Worm (Caenorhabditis elegans) whole organism, mixed stage, embryonic: ENCODE results near the gene ckb-4.
"Not testable (repeated sequence)": the region's sequence is repeated elsewhere in the genome, so short reads cannot be mapped to it uniquely, and the experiment has no call there.

ENCODE experiments used
- bed-3 ChIP-seq: fragments of 200-800 bp; sonication (Bioruptor generic); optimal IDR thresholded peaks from 3 replicates; lab custom pipeline; 2018; ENCODE audit warnings: mild to moderate bottlenecking, missing genetic modification characterization, moderate library complexity, missing compliant biosample characterization
- blmp-1 ChIP-seq: fragments of 150-350 bp; optimal IDR thresholded peaks from 2 replicates; lab custom pipeline; 2014; ENCODE audit warnings: missing biosample characterization, missing genetic modification characterization
- ceh-39 ChIP-seq: fragments of 150-350 bp; optimal IDR thresholded peaks from 2 replicates; lab custom pipeline; 2014; ENCODE audit warnings: missing biosample characterization, missing genetic modification characterization
- ceh-43 ChIP-seq: fragments of 200-800 bp; sonication (Bioruptor generic); optimal IDR thresholded peaks from 2 replicates; lab custom pipeline; 2018; ENCODE audit warnings: mild to moderate bottlenecking, missing genetic modification characterization, moderate library complexity, missing compliant biosample characterization
- ceh-83 ChIP-seq: fragments of 200-800 bp; sonication (Bioruptor generic); optimal IDR thresholded peaks from 2 replicates; lab custom pipeline; 2018; ENCODE audit warnings: mild to moderate bottlenecking, missing genetic modification characterization, missing compliant biosample characterization
- ces-1 ChIP-seq: fragments of 150-350 bp; optimal IDR thresholded peaks from 2 replicates; lab custom pipeline; 2014; ENCODE audit warnings: missing biosample characterization, missing genetic modification reagents, missing genetic modification characterization
- cnd-1 ChIP-seq: fragments of 200-800 bp; sonication (Bioruptor generic); optimal IDR thresholded peaks from 2 replicates; lab custom pipeline; 2018; ENCODE audit warnings: mild to moderate bottlenecking, missing genetic modification characterization, missing compliant biosample characterization
- drap-1 ChIP-seq: fragments of 200-800 bp; sonication (Bioruptor generic); optimal IDR thresholded peaks from 3 replicates; lab custom pipeline; 2018; ENCODE audit warnings: mild to moderate bottlenecking, missing genetic modification characterization, missing compliant biosample characterization
- elt-3 ChIP-seq: fragments of 150-350 bp; optimal IDR thresholded peaks from 2 replicates; lab custom pipeline; 2014; ENCODE audit warnings: missing biosample characterization, missing genetic modification characterization
- flh-1 ChIP-seq: fragments of 200-800 bp; sonication (Bioruptor generic); optimal IDR thresholded peaks from 2 replicates; lab custom pipeline; 2018; ENCODE audit warnings: mild to moderate bottlenecking, missing genetic modification characterization, moderate library complexity, missing compliant biosample characterization
- ham-2 ChIP-seq: fragments of 200-800 bp; sonication (Bioruptor generic); optimal IDR thresholded peaks from 2 replicates; lab custom pipeline; 2018; ENCODE audit warnings: mild to moderate bottlenecking, missing genetic modification characterization, missing compliant biosample characterization
- hlh-1 ChIP-seq: fragments of 150-350 bp; optimal IDR thresholded peaks from 2 replicates; lab custom pipeline; 2014; ENCODE audit warnings: missing biosample characterization, missing genetic modification reagents, missing genetic modification characterization
- lin-13 ChIP-seq: fragments of 150-350 bp; optimal IDR thresholded peaks from 2 replicates; lab custom pipeline; 2014; ENCODE audit warnings: missing biosample characterization, missing genetic modification characterization
- lin-32 ChIP-seq: fragments of 200-800 bp; sonication (Bioruptor generic); optimal IDR thresholded peaks from 2 replicates; lab custom pipeline; 2018; ENCODE audit warnings: mild to moderate bottlenecking, missing genetic modification characterization, missing compliant biosample characterization
- mab-5 ChIP-seq: fragments of 150-350 bp; optimal IDR thresholded peaks from 2 replicates; lab custom pipeline; 2014; ENCODE audit warnings: missing biosample characterization, missing genetic modification characterization
- mep-1 ChIP-seq: fragments of 150-350 bp; optimal IDR thresholded peaks from 2 replicates; lab custom pipeline; 2017; ENCODE audit warnings: missing biosample characterization, missing genetic modification reagents, missing genetic modification characterization, inconsistent platforms
- mls-2 ChIP-seq: sonication (generic microtip); optimal IDR thresholded peaks from 2 replicates; lab custom pipeline; 2016; ENCODE audit warnings: mild to moderate bottlenecking, missing genetic modification characterization, moderate library complexity, missing compliant biosample characterization
- nhr-12 ChIP-seq: fragments of 150-350 bp; optimal IDR thresholded peaks from 2 replicates; lab custom pipeline; 2014; ENCODE audit warnings: missing biosample characterization, missing genetic modification characterization
- nhr-2 ChIP-seq: fragments of 150-350 bp; optimal IDR thresholded peaks from 2 replicates; lab custom pipeline; 2014; ENCODE audit warnings: missing biosample characterization, missing genetic modification characterization
- nhr-237 ChIP-seq: fragments of 150-350 bp; optimal IDR thresholded peaks from 2 replicates; lab custom pipeline; 2014; ENCODE audit warnings: missing biosample characterization, missing genetic modification characterization
- nhr-28 ChIP-seq: fragments of 150-350 bp; optimal IDR thresholded peaks from 2 replicates; lab custom pipeline; 2014; ENCODE audit warnings: missing biosample characterization, missing genetic modification characterization
- nhr-76 ChIP-seq: sonication (generic microtip); optimal IDR thresholded peaks from 2 replicates; lab custom pipeline; 2017; ENCODE audit warnings: missing biosample characterization, missing genetic modification characterization
- pha-4 ChIP-seq: fragments of 150-350 bp; optimal IDR thresholded peaks from 2 replicates; lab custom pipeline; 2018; ENCODE audit warnings: missing biosample characterization, missing genetic modification reagents, missing genetic modification characterization
- sem-2 ChIP-seq: fragments of 200-800 bp; sonication (Bioruptor generic); optimal IDR thresholded peaks from 2 replicates; lab custom pipeline; 2018; ENCODE audit warnings: mild to moderate bottlenecking, missing genetic modification characterization, missing compliant biosample characterization
- sptf-1 ChIP-seq: sonication (generic microtip); optimal IDR thresholded peaks from 2 replicates; lab custom pipeline; 2017; ENCODE audit warnings: mild to moderate bottlenecking, missing genetic modification characterization, moderate library complexity, missing compliant biosample characterization
- tbx-8 ChIP-seq: fragments of 200-800 bp; sonication (Bioruptor generic); optimal IDR thresholded peaks from 2 replicates; lab custom pipeline; 2018; ENCODE audit warnings: mild to moderate bottlenecking, missing genetic modification characterization, moderate library complexity, missing compliant biosample characterization
- unc-120 ChIP-seq: sonication (generic microtip); optimal IDR thresholded peaks from 2 replicates; lab custom pipeline; 2017; ENCODE audit warnings: missing genetic modification characterization, missing compliant biosample characterization; ENCODE audit not compliant: poor library complexity, severe bottlenecking
- unc-39 ChIP-seq: fragments of 150-350 bp; optimal IDR thresholded peaks from 2 replicates; lab custom pipeline; 2014; ENCODE audit warnings: missing biosample characterization, missing genetic modification characterization
- unc-62 ChIP-seq: fragments of 150-350 bp; optimal IDR thresholded peaks from 2 replicates; lab custom pipeline; 2014; ENCODE audit warnings: missing biosample characterization, missing genetic modification reagents, missing genetic modification characterization
- zip-8 ChIP-seq: fragments of 150-350 bp; optimal IDR thresholded peaks from 2 replicates; lab custom pipeline; 2014; ENCODE audit warnings: missing biosample characterization, missing genetic modification characterization
- ztf-11 ChIP-seq: fragments of 150-350 bp; optimal IDR thresholded peaks from 2 replicates; lab custom pipeline; 2014; ENCODE audit warnings: missing biosample characterization, missing genetic modification characterization

The ckb-4 gene

ce11 chrV:2149432-2149831 is 40.2 kb upstream of the ckb-4 start, which contains the start of gene C45H4.21:
Gene C45H4.21, minus strand, starts transcription at chrV:2149532.
- no peak for TF ChIP-seq ceh-83 (GFP tag; lab: Kevin White, UChicago)
- TF ChIP-seq flh-1 (GFP tag; lab: Kevin White, UChicago): no peak
- TF ChIP-seq nhr-76: no peak
- no peak for TF ChIP-seq ztf-11
- TF ChIP-seq sptf-1 (tag; lab: Kevin White, UChicago): no peak
- no peak for TF ChIP-seq bed-3 (GFP tag; lab: Kevin White, UChicago)
- no peak for TF ChIP-seq zip-8 (tag; lab: Kevin White, UChicago)
- TF ChIP-seq nhr-28 (tag; lab: Kevin White, UChicago): no peak
- TF ChIP-seq nhr-2 (tag; lab: Kevin White, UChicago): no peak
- TF ChIP-seq lin-13 (tag; lab: Kevin White, UChicago): no peak
- TF ChIP-seq drap-1 (GFP tag; lab: Kevin White, UChicago): no peak
- no peak for TF ChIP-seq tbx-8 (GFP tag; lab: Kevin White, UChicago)
- TF ChIP-seq mls-2: no peak
- TF ChIP-seq nhr-237 (tag; lab: Kevin White, UChicago): no peak
- TF ChIP-seq blmp-1: no peak
- TF ChIP-seq mab-5 (tag; lab: Kevin White, UChicago): no peak
- no peak for TF ChIP-seq hlh-1 (tag; lab: Kevin White, UChicago)
- TF ChIP-seq sem-2 (GFP tag; lab: Kevin White, UChicago): no peak
- TF ChIP-seq unc-39 (tag; lab: Kevin White, UChicago): no peak
- TF ChIP-seq mep-1 (tag; lab: Kevin White, UChicago): no peak

- TF ChIP-seq unc-120 (no peak), lin-13 (tag; lab: Kevin White, UChicago) (no peak), zip-8 (tag; lab: Kevin White, UChicago) (no peak), blmp-1 (no peak), sptf-1 (tag; lab: Kevin White, UChicago) (no peak), ceh-43 (no peak), ceh-39 (no peak), mls-2 (no peak)
Measured at ce11 chrV:2146795-2147194, 37.6 kb upstream of the ckb-4 start, which contains the start of gene srbc-20. Gene srbc-20, plus strand, starts transcription at chrV:2147095.

DNA sequence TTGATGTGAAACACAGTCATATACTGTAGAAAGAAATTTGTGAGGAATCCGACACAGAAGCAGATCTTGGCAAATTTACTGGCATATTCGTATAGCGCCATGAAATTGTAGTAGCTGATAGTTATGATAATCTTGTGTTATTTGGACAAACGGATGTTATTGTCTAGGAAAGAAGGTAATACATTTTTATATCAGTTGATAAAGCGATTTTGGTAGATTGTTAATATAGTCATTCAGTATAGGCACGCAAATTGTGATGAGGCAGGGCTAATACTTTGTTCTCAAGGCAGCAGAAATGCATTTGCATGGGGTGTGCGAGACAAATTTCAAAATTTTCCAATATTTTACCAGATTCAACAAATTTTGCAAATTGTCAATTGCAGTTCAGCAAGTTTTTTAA is 36.8 kb upstream of the ckb-4 start, which contains the start of gene str-52:
Gene str-52 (minus strand): TSS at position 101 of the 400 bp plus-strand sequence.
- TF ChIP-seq tbx-8 (GFP tag; lab: Kevin White, UChicago) (no peak), zip-8 (tag; lab: Kevin White, UChicago) (no peak), lin-13 (tag; lab: Kevin White, UChicago) (no peak), ceh-43 (no peak), blmp-1 (no peak), cnd-1 (no peak), ztf-11 (no peak), drap-1 (GFP tag; lab: Kevin White, UChicago) (no peak), nhr-12 (tag; lab: Kevin White, UChicago) (no peak), lin-32 (GFP tag; lab: Kevin White, UChicago) (no peak), flh-1 (GFP tag; lab: Kevin White, UChicago) (no peak), unc-62 (no peak), nhr-2 (tag; lab: Kevin White, UChicago) (no peak), elt-3 (no peak), pha-4 (tag; lab: Kevin White, UChicago) (no peak)

ce11 chrV:2144408-2144807 is 35.2 kb upstream of the ckb-4 start, which contains the start of gene F22F7.12:
Gene F22F7.12, minus strand, starts transcription at chrV:2144508.
- not testable (repeated sequence) for TF ChIP-seq nhr-237 (tag; lab: Kevin White, UChicago); ham-2 (GFP tag; lab: Kevin White, UChicago); nhr-28 (tag; lab: Kevin White, UChicago)

DNA sequence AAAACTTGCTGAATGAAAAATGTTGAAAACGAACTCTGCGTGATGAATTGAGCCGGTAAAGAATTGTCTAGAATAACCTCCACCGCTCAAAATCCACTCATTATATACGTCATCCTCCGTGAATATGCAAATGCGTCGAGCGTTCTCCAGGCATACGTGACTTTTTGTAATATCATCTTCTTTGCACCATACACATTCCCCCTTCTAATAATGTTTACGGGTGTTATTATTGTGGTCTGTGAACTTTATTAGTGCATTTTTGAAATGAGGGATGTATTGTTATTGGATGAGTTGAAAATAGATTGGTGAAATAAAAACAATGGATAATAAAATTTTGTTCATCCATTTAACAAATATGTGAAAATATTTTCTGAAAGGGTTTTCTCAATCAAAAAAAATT is 30.7 kb upstream of the ckb-4 start, which contains the start of gene F22F7.7:
Gene F22F7.7 (minus strand): TSS at position 125 of the 400 bp plus-strand sequence.
- TF ChIP-seq sptf-1 (tag; lab: Kevin White, UChicago) (no peak), flh-1 (GFP tag; lab: Kevin White, UChicago) (no peak), drap-1 (GFP tag; lab: Kevin White, UChicago) (no peak), nhr-2 (tag; lab: Kevin White, UChicago) (no peak), blmp-1 (no peak), tbx-8 (GFP tag; lab: Kevin White, UChicago) (no peak), sem-2 (GFP tag; lab: Kevin White, UChicago) (no peak), unc-62 (no peak), cnd-1 (no peak), unc-39 (tag; lab: Kevin White, UChicago) (no peak), elt-3 (no peak), ham-2 (GFP tag; lab: Kevin White, UChicago) (no peak), ceh-43 (no peak), pha-4 (tag; lab: Kevin White, UChicago) (no peak), ceh-83 (GFP tag; lab: Kevin White, UChicago) (no peak), mep-1 (tag; lab: Kevin White, UChicago) (no peak), ces-1 (GFP tag; lab: Kevin White, UChicago) (no peak), nhr-237 (tag; lab: Kevin White, UChicago) (no peak)
